Fruit fly (Drosophila melanogaster) whole organism, adult: ENCODE measurements around the gene Rdh.

Source experiments
- CG11617 ChIP-seq: fragments of 200-800 bp; sonication (Bioruptor generic); optimal IDR thresholded peaks from 2 replicates; lab custom pipeline; 2017; ENCODE audit warnings: mild to moderate bottlenecking, missing biosample characterization, missing genetic modification reagents, missing genetic modification characterization
- CG12768 ChIP-seq: fragments of 200-800 bp; sonication (Bioruptor generic); optimal IDR thresholded peaks from 2 replicates; lab custom pipeline; 2017; ENCODE audit warnings: missing biosample characterization, missing genetic modification characterization, mild to moderate bottlenecking, moderate library complexity, missing genetic modification reagents
- CG14711 ChIP-seq: fragments of 200-800 bp; sonication (Bioruptor generic); optimal IDR thresholded peaks from 2 replicates; lab custom pipeline; 2018; ENCODE audit warnings: missing biosample characterization, mild to moderate bottlenecking, missing genetic modification characterization, moderate library complexity
- CG1620 ChIP-seq: fragments of 200-800 bp; sonication (Bioruptor generic); optimal IDR thresholded peaks from 2 replicates; lab custom pipeline; 2016; ENCODE audit warnings: missing biosample characterization, missing genetic modification characterization
- CG5204 ChIP-seq: fragments of 200-800 bp; sonication (Bioruptor generic); optimal IDR thresholded peaks from 2 replicates; lab custom pipeline; 2016; ENCODE audit warnings: missing biosample characterization, missing genetic modification characterization
- CG7101 ChIP-seq: fragments of 200-800 bp; sonication (Bioruptor generic); optimal IDR thresholded peaks from 2 replicates; lab custom pipeline; 2018; ENCODE audit warnings: missing biosample characterization, mild to moderate bottlenecking, missing genetic modification characterization, moderate library complexity
- Crg-1 ChIP-seq: fragments of 200-800 bp; sonication (Bioruptor generic); optimal IDR thresholded peaks from 2 replicates; lab custom pipeline; 2016; ENCODE audit warnings: missing biosample characterization, missing genetic modification characterization
- cic ChIP-seq: fragments of 200-800 bp; sonication (Bioruptor generic); optimal IDR thresholded peaks from 2 replicates; lab custom pipeline; 2017; ENCODE audit warnings: missing biosample characterization, mild to moderate bottlenecking, missing genetic modification characterization, moderate library complexity
- cnc ChIP-seq, 2 experiments: fragments of >200 bp; optimal IDR thresholded peaks; 2 replicates each; lab custom pipeline; 2017
- kay ChIP-seq: fragments of 200-800 bp; sonication (Bioruptor generic); peaks from one replicate; lab custom pipeline; 2016; ENCODE audit warnings: missing biosample characterization, missing genetic modification characterization, borderline replicate concordance
- tj ChIP-seq: fragments of 200-800 bp; sonication (Bioruptor generic); optimal IDR thresholded peaks from 3 replicates; lab custom pipeline; 2017; ENCODE audit warnings: missing biosample characterization, mild to moderate bottlenecking, missing genetic modification characterization, moderate library complexity

DNA sequence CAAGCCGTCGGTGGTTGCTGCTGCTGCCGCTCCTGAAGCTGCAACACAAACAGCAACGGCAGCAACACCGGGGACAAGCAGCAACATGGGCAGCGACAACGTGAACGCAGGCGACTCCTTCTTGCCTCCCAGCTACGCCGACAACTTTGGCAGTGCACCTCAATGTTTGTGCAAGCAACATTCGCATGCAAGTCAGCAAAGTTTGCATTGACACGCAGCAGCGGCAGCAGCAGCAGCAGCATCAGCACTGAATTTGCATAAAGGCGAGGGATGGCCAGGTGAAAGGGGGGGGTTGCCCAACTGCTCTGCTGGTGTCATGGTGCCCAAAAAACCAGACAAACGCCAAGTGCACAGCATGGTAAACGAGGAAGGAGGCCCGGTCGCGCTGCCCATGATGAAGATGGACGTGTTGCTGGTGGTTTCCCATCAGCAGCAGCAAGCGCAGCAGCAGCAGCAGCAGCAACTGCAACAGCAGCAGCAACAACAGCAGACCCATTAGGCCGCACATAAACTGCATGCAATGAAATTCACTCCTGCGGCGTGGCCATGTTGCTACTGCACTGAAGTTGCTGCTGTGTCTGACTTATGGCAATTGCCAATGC, 40.1 kb downstream of the Rdh start:
- no peak for TF ChIP-seq kay (GFP tag; lab: Kevin White, UChicago)
- no peak for TF ChIP-seq CG5204 (GFP tag; lab: Kevin White, UChicago)
- no peak for TF ChIP-seq cic (GFP tag; lab: Kevin White, UChicago)
- TF ChIP-seq CG14711 (tag; lab: Kevin White, UChicago): no peak
- TF ChIP-seq Crg-1: no peak
- TF ChIP-seq tj (GFP tag; lab: Kevin White, UChicago): no peak
- TF ChIP-seq CG1620: no peak
- no peak for TF ChIP-seq CG7101 (tag; lab: Kevin White, UChicago)
- no peak for TF ChIP-seq CG12768 (GFP tag; lab: Kevin White, UChicago)
- no peak for TF ChIP-seq cnc (optimal IDR thresholded peaks at IDR 0.05; lab: Kevin White, UChicago)
- no peak for TF ChIP-seq CG11617
